Worm (Caenorhabditis elegans) whole organism, midembryonic: ENCODE data around the gene pqn-84.
A peak's percentile ranks its signal among the peaks of the same experiment; 100 is the strongest.

Experiments used
- T22C8.4 ChIP-seq: fragments of 200-800 bp; sonication (Bioruptor generic); IDR thresholded peaks from 2 replicates; pipeline ENCODE4 v1.3.6; 2022; ENCODE audit warnings: missing genetic modification characterization, missing compliant biosample characterization
- cog-1 ChIP-seq: sonication (generic microtip); optimal IDR thresholded peaks from 2 replicates; lab custom pipeline; 2016; ENCODE audit warnings: missing genetic modification characterization, missing compliant biosample characterization
- flt-1 ChIP-seq: fragments of 200-800 bp; sonication (Bioruptor generic); IDR thresholded peaks from 2 replicates; pipeline ENCODE4 v1.3.6; 2022; ENCODE audit warnings: missing genetic modification characterization, missing compliant biosample characterization
- klf-2 ChIP-seq: fragments of 200-800 bp; sonication (Bioruptor generic); conservative IDR thresholded peaks from 2 replicates; pipeline ENCODE4 v1.3.6; 2022; ENCODE audit warnings: missing genetic modification reagents, missing genetic modification characterization, missing compliant biosample characterization
- med-1 ChIP-seq: sonication (generic microtip); optimal IDR thresholded peaks from 2 replicates; lab custom pipeline; 2017; ENCODE audit warnings: missing genetic modification characterization, mild to moderate bottlenecking, missing compliant biosample characterization, antibody characterized with exemption, missing genetic modification reagents; ENCODE audit not compliant: insufficient read depth
- ref-1 ChIP-seq: fragments of 200-800 bp; sonication (Bioruptor generic); conservative IDR thresholded peaks from 2 replicates; pipeline ENCODE4 v1.3.6; 2022; ENCODE audit warnings: missing genetic modification reagents, missing genetic modification characterization, missing compliant biosample characterization
- tab-1 ChIP-seq: fragments of 200-800 bp; sonication (Bioruptor generic); IDR thresholded peaks from 2 replicates; pipeline ENCODE4 v1.3.6; 2022; ENCODE audit warnings: missing genetic modification characterization, missing compliant biosample characterization
- ztf-23 ChIP-seq: fragments of 200-800 bp; sonication (Bioruptor generic); IDR thresholded peaks from 2 replicates; pipeline ENCODE4 v1.3.6; 2022; ENCODE audit warnings: missing genetic modification reagents, missing genetic modification characterization, missing compliant biosample characterization
- ztf-29 ChIP-seq: fragments of 200-800 bp; sonication (Bioruptor generic); IDR thresholded peaks from 2 replicates; pipeline ENCODE4 v1.3.6; 2022; ENCODE audit warnings: missing genetic modification reagents, missing genetic modification characterization, missing compliant biosample characterization

Gene pqn-84

DNA sequence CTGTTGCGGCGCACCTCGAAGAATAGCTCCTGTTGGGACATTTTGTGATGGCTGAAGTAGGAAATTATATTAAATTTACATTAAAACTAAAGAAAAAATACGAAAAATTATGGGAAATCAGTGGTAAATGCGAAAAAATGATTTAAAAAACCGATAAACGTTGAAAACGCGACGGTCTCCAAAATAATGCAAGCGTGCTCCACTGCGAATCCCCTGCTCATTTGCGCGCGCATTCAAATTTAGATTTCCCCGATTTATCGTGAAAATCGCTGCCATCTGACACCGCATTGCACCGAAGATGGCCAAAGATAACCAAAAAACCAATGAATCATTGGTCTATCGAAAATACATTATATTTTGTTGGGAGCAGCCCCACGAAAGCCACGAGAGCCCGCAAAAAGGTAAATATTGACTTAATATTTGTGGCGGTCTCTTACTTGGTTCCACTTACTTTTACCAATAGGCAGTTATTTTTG is 19.4 kb downstream of the pqn-84 start, which contains the start of the genes elb-1 and Y41C4A.11:
Gene elb-1, minus strand, starts transcription at position 51 of the 476 bp plus-strand sequence.
Gene Y41C4A.11, plus strand, starts transcription at position 461 of the 476 bp plus-strand sequence.
- no peak for TF ChIP-seq T22C8.4
- TF ChIP-seq ztf-29 (GFP tag; lab: Robert Waterston, UW) = no peak
- no peak for TF ChIP-seq klf-2 (GFP tag; lab: Robert Waterston, UW)

DNA sequence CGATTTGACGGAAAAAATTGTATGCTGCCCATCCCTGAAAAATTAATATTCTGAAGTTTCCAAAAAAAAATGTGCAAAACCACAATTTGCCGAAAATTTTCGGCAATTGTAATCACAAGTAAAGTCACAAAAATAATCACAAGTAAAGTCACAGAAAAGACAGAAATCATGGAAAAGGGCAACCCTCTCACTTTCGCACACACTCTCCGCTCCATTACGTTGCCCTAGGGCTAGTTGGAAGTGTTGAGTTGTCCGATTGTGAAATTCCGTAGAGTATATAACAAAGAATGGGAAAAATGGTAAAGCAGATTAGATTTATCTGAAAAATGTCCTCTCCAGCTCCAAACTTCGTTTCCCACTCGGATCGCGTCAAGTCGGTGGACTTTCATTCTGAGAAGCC is 21.3 kb downstream of the pqn-84 start, which contains the start of gene Y41C4A.32:
Gene Y41C4A.32, plus strand, starts transcription at position 302 of the 400 bp plus-strand sequence.
- TF ChIP-seq ref-1 (GFP tag; lab: Robert Waterston, UW) (no peak), T22C8.4 (no peak), flt-1 (GFP tag; lab: Robert Waterston, UW) (no peak), ztf-23 (no peak), tab-1 (GFP tag; lab: Robert Waterston, UW) (no peak), klf-2 (GFP tag; lab: Robert Waterston, UW) (no peak), med-1 (GFP tag; lab: Kevin White, UChicago) (no peak), cog-1 (no peak), ztf-29 (GFP tag; lab: Robert Waterston, UW) (no peak)

DNA sequence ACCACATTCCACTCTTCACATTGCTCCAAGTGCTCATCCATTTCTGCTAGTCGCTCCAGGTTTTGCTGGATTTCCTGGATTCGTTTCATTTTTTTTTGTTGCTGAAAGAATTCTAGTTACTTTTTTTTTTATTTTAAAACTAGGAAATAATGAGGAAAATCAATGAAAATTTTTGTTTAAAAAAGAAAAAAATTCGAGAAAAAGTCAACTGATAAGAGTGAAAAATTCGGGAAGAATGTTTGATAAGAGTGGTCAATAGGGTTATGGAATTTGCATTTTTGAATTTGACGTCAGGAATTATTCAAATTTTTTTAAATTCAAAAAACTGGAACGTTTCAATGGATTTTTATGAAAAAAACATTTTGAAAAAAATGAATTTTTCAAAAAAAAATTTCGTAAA is 26.5 kb downstream of the pqn-84 start, which contains the start of gene Y41C4A.12:
Gene Y41C4A.12, minus strand, starts transcription at position 101 of the 400 bp plus-strand sequence.
- TF ChIP-seq ztf-23 (no peak), ztf-29 (GFP tag; lab: Robert Waterston, UW) (no peak), cog-1 (no peak), ref-1 (GFP tag; lab: Robert Waterston, UW) (no peak), flt-1 (GFP tag; lab: Robert Waterston, UW) (no peak), med-1 (GFP tag; lab: Kevin White, UChicago) (no peak), tab-1 (GFP tag; lab: Robert Waterston, UW) (no peak), T22C8.4 (no peak), klf-2 (GFP tag; lab: Robert Waterston, UW) (no peak)

DNA sequence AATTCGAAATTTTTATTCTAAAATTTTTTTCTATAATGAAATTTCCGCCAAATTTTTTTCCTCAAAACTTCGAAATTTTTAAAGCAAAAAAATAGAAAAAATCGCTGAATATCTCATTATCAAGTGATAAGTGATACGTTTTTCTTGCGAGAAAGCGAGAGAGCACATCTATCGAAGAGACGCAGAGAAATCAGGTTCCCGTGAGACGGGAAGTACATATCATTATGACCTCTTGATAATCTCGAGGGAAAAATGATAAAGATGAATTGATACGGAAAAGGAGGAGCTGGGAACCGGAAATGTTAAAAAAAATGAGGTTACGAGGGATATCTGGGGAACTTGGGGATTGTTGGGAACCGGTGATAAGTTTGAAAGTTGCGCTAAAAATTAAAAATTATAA is 27.0 kb downstream of the pqn-84 start:
- no peak for TF ChIP-seq ref-1 (GFP tag; lab: Robert Waterston, UW)
- no peak for TF ChIP-seq flt-1 (GFP tag; lab: Robert Waterston, UW)
- TF ChIP-seq cog-1 = no peak
- TF ChIP-seq tab-1 (GFP tag; lab: Robert Waterston, UW) = no peak
- TF ChIP-seq T22C8.4 = no peak
- no peak for TF ChIP-seq med-1 (GFP tag; lab: Kevin White, UChicago)
- no peak for TF ChIP-seq ztf-23
- TF ChIP-seq klf-2 (GFP tag; lab: Robert Waterston, UW) = no peak
- TF ChIP-seq ztf-29 (GFP tag; lab: Robert Waterston, UW) = no peak

DNA sequence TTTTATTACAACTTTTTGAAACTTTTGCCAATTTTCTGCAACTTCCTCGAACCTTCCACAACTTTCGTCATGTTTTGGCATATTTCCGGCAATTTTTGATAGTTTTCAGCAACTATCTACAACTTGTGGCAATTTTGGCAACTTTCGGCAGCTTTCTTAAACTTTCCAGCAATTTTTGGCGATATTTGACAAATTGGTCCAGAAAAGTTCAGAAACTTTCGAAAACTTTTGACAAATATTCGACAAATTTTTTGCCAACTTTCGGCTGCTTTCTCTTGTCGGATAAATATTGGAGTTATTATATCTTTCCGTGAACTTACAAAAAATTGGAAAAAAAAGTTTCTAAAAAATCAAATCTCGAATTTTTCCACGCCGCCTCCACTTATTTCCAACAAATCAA is 30.3 kb downstream of the pqn-84 start, which contains the start of gene Y41C4A.18:
Gene Y41C4A.18, plus strand, starts transcription at position 301 of the 400 bp plus-strand sequence.
- TF ChIP-seq ztf-29 (GFP tag; lab: Robert Waterston, UW) (no peak), tab-1 (GFP tag; lab: Robert Waterston, UW) (no peak), klf-2 (GFP tag; lab: Robert Waterston, UW) (no peak), cog-1 (no peak), ref-1 (GFP tag; lab: Robert Waterston, UW) (no peak), flt-1 (GFP tag; lab: Robert Waterston, UW) (no peak), ztf-23 (no peak), T22C8.4 (no peak)

ce11 chrIII:11730850-11731249 is 30.8 kb downstream of the pqn-84 start:
- no peak for TF ChIP-seq med-1 (GFP tag; lab: Kevin White, UChicago)
- TF ChIP-seq ref-1 (GFP tag; lab: Robert Waterston, UW) = no peak
- TF ChIP-seq T22C8.4 = no peak
- TF ChIP-seq cog-1 = no peak
- no peak for TF ChIP-seq tab-1 (GFP tag; lab: Robert Waterston, UW)

ce11 chrIII:11731491-11731890 is 31.4 kb downstream of the pqn-84 start:
- no peak for TF ChIP-seq ztf-29 (GFP tag; lab: Robert Waterston, UW)

ce11 chrIII:11732056-11732455 is 32.0 kb downstream of the pqn-84 start, which contains the start of gene Y41C4A.21:
Y41C4A.21 (plus strand) TSS chrIII:11732356.
- no peak for TF ChIP-seq tab-1 (GFP tag; lab: Robert Waterston, UW)
- no peak for TF ChIP-seq ztf-29 (GFP tag; lab: Robert Waterston, UW)
- no peak for TF ChIP-seq med-1 (GFP tag; lab: Kevin White, UChicago)
- TF ChIP-seq klf-2 (GFP tag; lab: Robert Waterston, UW) = no peak
- no peak for TF ChIP-seq cog-1

- TF ChIP-seq T22C8.4 (peak; percentile 80), cog-1 (no peak), tab-1 (GFP tag; lab: Robert Waterston, UW) (no peak), flt-1 (GFP tag; lab: Robert Waterston, UW) (no peak), ztf-23 (no peak)
Measured at ce11 chrIII:11732943-11733342, 32.9 kb downstream of the pqn-84 start.

ce11 chrIII:11737527-11737926 is 37.5 kb downstream of the pqn-84 start, which contains the start of gene sup-1:
sup-1 (minus strand) TSS chrIII:11737627.
- TF ChIP-seq tab-1 (GFP tag; lab: Robert Waterston, UW) (no peak), ref-1 (GFP tag; lab: Robert Waterston, UW) (no peak), flt-1 (GFP tag; lab: Robert Waterston, UW) (no peak), klf-2 (GFP tag; lab: Robert Waterston, UW) (no peak), ztf-23 (no peak), ztf-29 (GFP tag; lab: Robert Waterston, UW) (no peak), cog-1 (no peak), med-1 (GFP tag; lab: Kevin White, UChicago) (no peak), T22C8.4 (no peak)
